Fruit fly (Drosophila melanogaster): Measurements from ENCODE around the gene lic.

lic gene

DNA sequence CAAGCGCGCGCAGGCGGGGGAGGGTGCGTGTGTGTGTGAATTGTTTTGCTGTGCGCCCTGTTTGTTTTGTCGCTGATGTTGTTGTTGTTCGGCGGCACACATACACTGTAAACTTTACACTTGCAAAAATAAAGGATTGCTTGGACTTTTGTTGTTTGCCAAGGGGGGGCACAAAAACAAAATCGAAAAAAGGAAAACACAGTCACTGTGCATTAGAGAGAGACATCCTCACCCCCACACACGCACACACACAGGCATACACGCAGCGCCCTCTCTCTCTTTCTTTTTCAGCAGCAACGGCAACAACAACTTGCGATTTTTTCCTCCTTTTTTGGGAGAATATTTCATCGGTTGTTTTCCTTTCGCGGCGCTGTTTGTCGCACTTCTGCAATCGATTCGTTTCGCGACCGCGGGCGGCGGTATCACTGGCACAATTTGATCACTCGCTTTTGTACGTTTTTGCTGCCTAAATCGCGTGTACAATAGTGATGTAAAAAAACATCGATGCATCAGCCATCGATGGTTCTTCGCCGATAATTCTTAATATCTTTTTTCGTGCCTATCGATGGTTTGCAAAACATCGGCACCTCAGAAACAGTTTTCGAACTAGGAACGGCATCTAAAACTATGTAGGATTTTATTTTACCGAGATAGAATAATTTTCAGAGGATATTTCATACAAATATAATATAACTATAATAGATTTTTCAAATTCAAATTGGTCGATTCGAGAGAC is 857 bp upstream of the lic start, which contains the start of gene hep (continued):
- TF ChIP-seq fd96Cb (tag; optimal IDR thresholded peaks at IDR 0.05), result no peak
- TF ChIP-seq Mad (GFP tag; optimal IDR thresholded peaks at IDR 0.05), result no peak
- TF ChIP-seq maf-S (GFP tag; optimal IDR thresholded peaks at IDR 0.05), result no peak
- peak; percentile 76 for TF ChIP-seq unc-4 (GFP tag; IDR thresholded peaks at IDR 0.05; ENCODE audit: partially characterized antibody)
- TF ChIP-seq CG2202 (tag; optimal IDR thresholded peaks at IDR 0.05), result no peak
- no peak for TF ChIP-seq abd-A (tag; optimal IDR thresholded peaks at IDR 0.05)
- no peak for TF ChIP-seq Eip74EF (GFP tag; optimal IDR thresholded peaks at IDR 0.05)
- no peak for TF ChIP-seq CG10366 (GFP tag; IDR thresholded peaks at IDR 0.05)
- no peak for TF ChIP-seq H15 (GFP tag; IDR thresholded peaks at IDR 0.05)
- peak; percentile 95 for TF ChIP-seq chinmo (GFP tag; IDR thresholded peaks at IDR 0.05; ENCODE audit: partially characterized antibody)
- TF ChIP-seq sim (GFP tag; IDR thresholded peaks at IDR 0.05), result no peak
- TF ChIP-seq Opbp (GFP tag; IDR thresholded peaks at IDR 0.05; ENCODE audit: partially characterized antibody), result peak; percentile 93
- TF ChIP-seq CG17328 (GFP tag; IDR thresholded peaks at IDR 0.05), result no peak
- TF ChIP-seq nom (GFP tag; optimal IDR thresholded peaks at IDR 0.05), result peak; percentile 35
- no peak for TF ChIP-seq psq (GFP tag; optimal IDR thresholded peaks at IDR 0.05)
- no peak for TF ChIP-seq hkb (optimal IDR thresholded peaks at IDR 0.05)
- no peak for TF ChIP-seq hkb (GFP tag; IDR thresholded peaks at IDR 0.05)
- peak; percentile 81 for TF ChIP-seq crol (GFP tag; IDR thresholded peaks at IDR 0.05)
- no peak for TF ChIP-seq ase (GFP tag; IDR thresholded peaks at IDR 0.05)
- TF ChIP-seq CG2875 (GFP tag; optimal IDR thresholded peaks at IDR 0.05), result no peak
- TF ChIP-seq Ets65A (GFP tag), result peak; percentile 54
- TF ChIP-seq CG4854 (GFP tag; optimal IDR thresholded peaks at IDR 0.05), result no peak
- no peak for TF ChIP-seq lola (GFP tag; optimal IDR thresholded peaks at IDR 0.05)
- no peak for TF ChIP-seq caup (GFP tag; optimal IDR thresholded peaks at IDR 0.05; ENCODE audit: severe bottlenecking)
- TF ChIP-seq nmo (GFP tag; optimal IDR thresholded peaks at IDR 0.05), result no peak
- TF ChIP-seq gcm2 (GFP tag; optimal IDR thresholded peaks at IDR 0.05), result no peak
- TF ChIP-seq CG17568 (GFP tag; optimal IDR thresholded peaks at IDR 0.05), result no peak
- no peak for TF ChIP-seq CG9797 (GFP tag; optimal IDR thresholded peaks at IDR 0.05)
- no peak for TF ChIP-seq CG8089 (GFP tag; optimal IDR thresholded peaks at IDR 0.05)
- TF ChIP-seq Sox102F (GFP tag; optimal IDR thresholded peaks at IDR 0.05), result no peak
- TF ChIP-seq repo (GFP tag; optimal IDR thresholded peaks at IDR 0.05), result no peak
- no peak for TF ChIP-seq Ets97D (GFP tag; optimal IDR thresholded peaks at IDR 0.05)
- no peak for TF ChIP-seq CG4404 (GFP tag; IDR thresholded peaks at IDR 0.05)
- no peak for TF ChIP-seq dmrt99B (tag; optimal IDR thresholded peaks at IDR 0.05)
- TF ChIP-seq ATbp (GFP tag; optimal IDR thresholded peaks at IDR 0.05), result no peak
- TF ChIP-seq CG7963 (GFP tag; IDR thresholded peaks at IDR 0.05; ENCODE audit: partially characterized antibody), result peak; percentile 86
- peak; percentile 19; the same call in 1 of the 2 replicates for TF ChIP-seq slbo (GFP tag; IDR thresholded peaks at IDR 0.05)
- TF ChIP-seq unpg (GFP tag; optimal IDR thresholded peaks at IDR 0.05), result no peak
- peak; percentile 82 for TF ChIP-seq Sry-δ (GFP tag; optimal IDR thresholded peaks at IDR 0.05)
- no peak for TF ChIP-seq CG10321 (GFP tag; IDR thresholded peaks at IDR 0.05)
- no peak for TF ChIP-seq CG33557 (GFP tag; optimal IDR thresholded peaks at IDR 0.05)
- no peak for TF ChIP-seq Hr3 (GFP tag; optimal IDR thresholded peaks at IDR 0.05)
- TF ChIP-seq CG12769 (tag; optimal IDR thresholded peaks at IDR 0.05), result peak; percentile 2
- TF ChIP-seq Gsc (GFP tag; IDR thresholded peaks at IDR 0.05), result no peak
- TF ChIP-seq org-1 (GFP tag; optimal IDR thresholded peaks at IDR 0.05), result no peak
- TF ChIP-seq NC2β (GFP tag; optimal IDR thresholded peaks at IDR 0.05), result no peak
- TF ChIP-seq ac (GFP tag; optimal IDR thresholded peaks at IDR 0.05), result no peak
- TF ChIP-seq Trl (optimal IDR thresholded peaks at IDR 0.05), result peak; percentile 45 to 77
- no peak for TF ChIP-seq Trl (GFP tag; optimal IDR thresholded peaks at IDR 0.05)
- no peak for TF ChIP-seq Ptx1 (GFP tag; IDR thresholded peaks at IDR 0.05)

Measured in whole organism, embryonic.